Worm (Caenorhabditis elegans) whole organism, young adult: ENCODE results near the gene Y55D5A.3.

Experiments
- D2030.7 ChIP-seq: fragments of 200-800 bp; sonication (Bioruptor generic); IDR thresholded peaks from 2 replicates; pipeline ENCODE4 v1.3.6; 2022; ENCODE audit warnings: missing genetic modification reagents, missing genetic modification characterization, missing compliant biosample characterization
- cebp-1 ChIP-seq, 2 experiments: fragments of 200-800 bp in 1 of 2; sonication (Bioruptor generic) in 1 of 2; sonication (generic microtip) in 1 of 2; IDR thresholded peaks in 1 of 2; optimal IDR thresholded peaks in 1 of 2; 2 replicates each; pipeline versions ENCODE4 v1.3.6 to Lab custom; 2017 to 2022; ENCODE audit warnings: missing compliant biosample characterization in 2 of 2, missing genetic modification characterization in 2 of 2, mild to moderate bottlenecking in 1 of 2, missing genetic modification reagents in 1 of 2, moderate library complexity in 1 of 2

DNA sequence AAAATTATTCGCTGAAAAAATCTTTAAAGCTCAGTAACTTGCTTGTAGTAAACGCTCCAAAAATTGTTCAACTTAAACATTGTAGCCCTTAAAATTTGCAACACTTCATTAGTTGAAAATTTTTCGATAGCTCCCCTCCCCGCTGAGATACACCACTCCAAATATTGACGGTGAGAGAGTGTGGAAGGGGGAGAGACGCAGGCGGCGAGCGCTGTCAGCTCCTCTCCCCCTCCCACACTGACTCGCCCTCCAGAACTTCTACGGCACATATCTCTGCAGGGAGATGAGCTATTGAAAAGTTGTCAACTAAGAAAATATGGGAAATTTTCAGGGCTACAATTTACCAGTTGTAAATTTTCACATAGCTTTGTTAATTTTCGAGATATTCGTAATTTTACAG, 16.6 kb upstream of the Y55D5A.3 start:
- TF ChIP-seq D2030.7 (GFP tag; lab: Robert Waterston, UW) (no peak), cebp-1 (GFP tag; IDR thresholded peaks at IDR 0.05; lab: Robert Waterston, UW) (no peak), cebp-1 (tag; optimal IDR thresholded peaks at IDR 0.05; lab: Kevin White, UChicago) (no peak)
